Worm (Caenorhabditis elegans) whole organism, L3 larva: Measurements from ENCODE around the gene C29E4.10.

Experiments used
- aly-2 ChIP-seq: fragments of 150-350 bp; optimal IDR thresholded peaks from 2 replicates; lab custom pipeline; 2014; ENCODE audit warnings: missing biosample characterization, missing genetic modification characterization
- ama-1 ChIP-seq: fragments of 150-350 bp; optimal IDR thresholded peaks from 2 replicates; lab custom pipeline; 2018
- daf-12 ChIP-seq: fragments of 150-350 bp; optimal IDR thresholded peaks from 2 replicates; lab custom pipeline; 2014; ENCODE audit warnings: missing biosample characterization, missing genetic modification reagents, missing genetic modification characterization
- egl-27 ChIP-seq: sonication (generic microtip); optimal IDR thresholded peaks from 4 replicates; lab custom pipeline; 2017; ENCODE audit warnings: missing biosample characterization, missing genetic modification reagents, missing genetic modification characterization
- elt-1 ChIP-seq: fragments of 150-350 bp; optimal IDR thresholded peaks from 2 replicates; lab custom pipeline; 2014; ENCODE audit warnings: missing biosample characterization, missing genetic modification characterization
- elt-2 ChIP-seq: sonication (generic microtip); optimal IDR thresholded peaks from 2 replicates; lab custom pipeline; 2016; ENCODE audit warnings: missing genetic modification reagents, mild to moderate bottlenecking, missing genetic modification characterization, missing compliant biosample characterization
- fkh-10 ChIP-seq: sonication (generic microtip); optimal IDR thresholded peaks from 2 replicates; lab custom pipeline; 2017; ENCODE audit warnings: missing biosample characterization, missing genetic modification reagents, missing genetic modification characterization
- lin-39 ChIP-seq: fragments of 150-350 bp; optimal IDR thresholded peaks from 2 replicates; lab custom pipeline; 2018; ENCODE audit warnings: missing biosample characterization, missing genetic modification reagents, missing genetic modification characterization
- mdl-1 ChIP-seq: fragments of 150-350 bp; optimal IDR thresholded peaks from 2 replicates; lab custom pipeline; 2014; ENCODE audit warnings: missing biosample characterization, missing genetic modification characterization
- snpc-4 ChIP-seq: fragments of 150-350 bp; optimal IDR thresholded peaks from 2 replicates; lab custom pipeline; 2014; ENCODE audit warnings: missing biosample characterization, missing genetic modification characterization

DNA sequence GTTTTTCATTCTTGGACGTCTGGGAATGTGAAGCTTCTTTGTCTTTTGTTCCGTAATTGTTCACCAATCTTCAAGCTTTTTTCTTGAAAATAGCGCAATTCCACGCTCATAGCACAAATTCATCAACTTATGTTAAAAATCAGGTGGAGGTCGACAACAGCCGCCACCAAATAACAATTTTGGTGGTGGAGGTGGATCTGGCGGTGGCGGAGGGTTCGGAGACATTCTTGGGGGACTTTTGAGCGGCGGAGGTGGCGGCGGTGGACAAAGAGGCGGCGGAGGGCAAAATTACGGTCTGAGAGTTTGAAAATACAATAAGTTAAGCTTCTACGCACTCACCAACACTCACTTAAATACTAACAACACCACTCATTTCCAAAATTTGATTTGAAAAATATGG, 44.3 kb downstream of the C29E4.10 start:
- TF ChIP-seq fkh-10: no peak
- no peak for TF ChIP-seq snpc-4 (tag; lab: Kevin White, UChicago)
- TF ChIP-seq elt-2 (tag; lab: Kevin White, UChicago): no peak
- no peak for TF ChIP-seq lin-39 (tag; lab: Kevin White, UChicago)
- TF ChIP-seq egl-27 (tag; lab: Kevin White, UChicago): no peak
- TF ChIP-seq elt-1: no peak
- no peak for TF ChIP-seq aly-2 (tag; lab: Kevin White, UChicago)
- TF ChIP-seq daf-12 (tag; lab: Kevin White, UChicago): no peak
- no peak for TF ChIP-seq mdl-1 (tag; lab: Kevin White, UChicago)
- TF ChIP-seq ama-1: no peak
